Fruit fly (Drosophila melanogaster): ENCODE results near the gene CG11498.
A peak's percentile ranks its signal among the peaks of the same experiment; 100 is the strongest.

Gene CG11498

dm6 chr3R:30195606-30196049, 35.4 kb upstream of the CG11498 start (continued):
- TF ChIP-seq fd3F (GFP tag; optimal IDR thresholded peaks at IDR 0.05) (no peak), cad (GFP tag; optimal IDR thresholded peaks at IDR 0.05) (no peak), CG8089 (GFP tag; optimal IDR thresholded peaks at IDR 0.05) (no peak), sim (GFP tag; IDR thresholded peaks at IDR 0.05) (no peak), CG14860 (GFP tag; IDR thresholded peaks at IDR 0.05; ENCODE audit: partially characterized antibody) (no peak), nom (GFP tag; optimal IDR thresholded peaks at IDR 0.05) (no peak), tio (GFP tag; optimal IDR thresholded peaks at IDR 0.05) (no peak), B-H2 (GFP tag; optimal IDR thresholded peaks at IDR 0.05) (peak; percentile 42), dmrt99B (tag; optimal IDR thresholded peaks at IDR 0.05) (peak; percentile 2), emc (GFP tag; optimal IDR thresholded peaks at IDR 0.05) (no peak), pan (optimal IDR thresholded peaks at IDR 0.05) (no peak), pan (GFP tag; optimal IDR thresholded peaks at IDR 0.05 in 1 of 2, IDR thresholded peaks at IDR 0.05 in 1 of 2) (peak in 1 of 2 experiments; percentile 55), CG7963 (GFP tag; IDR thresholded peaks at IDR 0.05; ENCODE audit: partially characterized antibody) (no peak), CoRest (tag; optimal IDR thresholded peaks at IDR 0.05) (peak; percentile 32), zen (tag; optimal IDR thresholded peaks at IDR 0.05) (no peak), sna (GFP tag; IDR thresholded peaks at IDR 0.05; ENCODE audit: partially characterized antibody) (no peak), CG6689 (GFP tag; IDR thresholded peaks at IDR 0.05) (no peak), CG17612 (GFP tag; IDR thresholded peaks at IDR 0.05) (peak; percentile 35; the same call in 1 of the 2 replicates), CG8281 (tag; optimal IDR thresholded peaks at IDR 0.05) (no peak), CG14965 (GFP tag; optimal IDR thresholded peaks at IDR 0.05; ENCODE audit: borderline replicate concordance) (no peak), chn (GFP tag; optimal IDR thresholded peaks at IDR 0.05) (no peak), CG15011 (GFP tag; optimal IDR thresholded peaks at IDR 0.05) (no peak), ara (GFP tag; IDR thresholded peaks at IDR 0.05) (0 out of 2 replicates have a peak, but pooled peaks have one; percentile 49), CHES-1-like (GFP tag; optimal IDR thresholded peaks at IDR 0.05) (no peak), pum (GFP tag; optimal IDR thresholded peaks at IDR 0.05) (no peak), CG7745 (tag; optimal IDR thresholded peaks at IDR 0.05) (no peak), CG5953 (GFP tag; IDR thresholded peaks at IDR 0.05) (no peak), sc (optimal IDR thresholded peaks at IDR 0.05) (no peak), sc (GFP tag; optimal IDR thresholded peaks at IDR 0.05) (no peak), CG2116 (GFP tag; optimal IDR thresholded peaks at IDR 0.05) (peak; percentile 0), en (GFP tag; optimal IDR thresholded peaks at IDR 0.05) (no peak), CG5245 (GFP tag; optimal IDR thresholded peaks at IDR 0.05) (peak; percentile 6), CG12219 (GFP tag; optimal IDR thresholded peaks at IDR 0.05) (peak; percentile 17), TFAM (GFP tag; optimal IDR thresholded peaks at IDR 0.05) (no peak), CG10654 (GFP tag; optimal IDR thresholded peaks at IDR 0.05) (no peak), CG11560 (tag; IDR thresholded peaks at IDR 0.05) (peak; percentile 35; the same call in 1 of the 3 replicates), pho (GFP tag; optimal IDR thresholded peaks at IDR 0.05) (peak; percentile 48), CG3065 (GFP tag; optimal IDR thresholded peaks at IDR 0.05) (peak; percentile 22), Poxn (GFP tag; IDR thresholded peaks at IDR 0.05) (no peak), CG12236 (GFP tag; optimal IDR thresholded peaks at IDR 0.05) (no peak), aop (GFP tag; IDR thresholded peaks at IDR 0.05) (no peak), ems (GFP tag; optimal IDR thresholded peaks at IDR 0.05) (peak; percentile 31), Sox100B (GFP tag; optimal IDR thresholded peaks at IDR 0.05) (no peak), unpg (GFP tag; optimal IDR thresholded peaks at IDR 0.05) (no peak), HHEX (GFP tag; optimal IDR thresholded peaks at IDR 0.05) (peak; percentile 14), Doc2 (GFP tag; IDR thresholded peaks at IDR 0.05) (no peak; the same call in 1 of the 2 replicates), ttk (GFP tag; IDR thresholded peaks at IDR 0.05) (0 out of 2 replicates have a peak, but pooled peaks have one; percentile 20), Blimp-1 (GFP tag; optimal IDR thresholded peaks at IDR 0.05) (peak; percentile 29), CG4820 (GFP tag; optimal IDR thresholded peaks at IDR 0.05) (no peak), Eip74EF (GFP tag; optimal IDR thresholded peaks at IDR 0.05) (no peak), twi (tag; optimal IDR thresholded peaks at IDR 0.05) (no peak), br (optimal IDR thresholded peaks at IDR 0.05) (no peak)
